Worm (Caenorhabditis elegans) whole organism, L1 larva: ENCODE data around the gene C17B7.15.

Experiments
- C04F5.9 ChIP-seq: sonication (generic microtip); optimal IDR thresholded peaks from 2 replicates; lab custom pipeline; 2016; ENCODE audit warnings: missing genetic modification characterization, missing compliant biosample characterization
- C16A3.4 ChIP-seq: fragments of 150-350 bp; optimal IDR thresholded peaks from 2 replicates; lab custom pipeline; 2014; ENCODE audit warnings: missing biosample characterization, missing genetic modification characterization
- C34B4.2 ChIP-seq: sonication (generic microtip); optimal IDR thresholded peaks from 2 replicates; lab custom pipeline; 2017; ENCODE audit warnings: mild to moderate bottlenecking, missing genetic modification characterization, missing compliant biosample characterization
- F16B12.6 ChIP-seq: fragments of 150-350 bp; optimal IDR thresholded peaks from 2 replicates; lab custom pipeline; 2014; ENCODE audit warnings: missing biosample characterization, missing genetic modification characterization
- Y116A8C.19 ChIP-seq: sonication (generic microtip); optimal IDR thresholded peaks from 2 replicates; lab custom pipeline; 2016; ENCODE audit warnings: missing compliant biosample characterization, missing genetic modification characterization, borderline replicate concordance
- ama-1 ChIP-seq: fragments of 150-350 bp; optimal IDR thresholded peaks from 2 replicates; lab custom pipeline; 2014
- blmp-1 ChIP-seq: fragments of 150-350 bp; optimal IDR thresholded peaks from 2 replicates; lab custom pipeline; 2014; ENCODE audit warnings: missing biosample characterization, missing genetic modification characterization
- ceh-63 ChIP-seq: fragments of 200-800 bp; sonication (Bioruptor generic); optimal IDR thresholded peaks from 2 replicates; lab custom pipeline; 2018; ENCODE audit warnings: mild to moderate bottlenecking, missing genetic modification characterization, missing compliant biosample characterization
- ces-1 ChIP-seq: fragments of 150-350 bp; optimal IDR thresholded peaks from 2 replicates; lab custom pipeline; 2014; ENCODE audit warnings: missing biosample characterization, missing genetic modification reagents, missing genetic modification characterization
- efl-1 ChIP-seq, 4 experiments: fragments of 150-350 bp; optimal IDR thresholded peaks in 3 of 4; peaks in 1 of 4; 1 replicate in 1 of 4; 2 replicates in 3 of 4; lab custom pipeline; 2014; ENCODE audit warnings: missing biosample characterization in 2 of 4, missing genetic modification characterization in 2 of 4, missing genetic modification reagents in 2 of 4
- efl-3 ChIP-seq: fragments of 200-800 bp; sonication (Bioruptor generic); optimal IDR thresholded peaks from 2 replicates; lab custom pipeline; 2018; ENCODE audit warnings: mild to moderate bottlenecking, missing genetic modification characterization, missing compliant biosample characterization
- egl-13 ChIP-seq: sonication (generic microtip); optimal IDR thresholded peaks from 2 replicates; lab custom pipeline; 2016; ENCODE audit warnings: missing genotype, missing genetic modification reagents, missing genetic modification characterization, missing compliant biosample characterization
- elt-2 ChIP-seq: sonication (generic microtip); optimal IDR thresholded peaks from 2 replicates; lab custom pipeline; 2016; ENCODE audit warnings: missing genetic modification characterization, mild to moderate bottlenecking, inconsistent platforms, missing compliant biosample characterization, missing genetic modification reagents
- elt-3 ChIP-seq, 6 experiments: fragments of 150-350 bp in 1 of 6; sonication (generic microtip); optimal IDR thresholded peaks; 2 replicates each; lab custom pipeline; 2017 to 2018; ENCODE audit warnings: missing biosample characterization in 6 of 6, missing genetic modification characterization in 6 of 6, inconsistent platforms in 1 of 6
- ets-5 ChIP-seq: fragments of 200-800 bp; sonication (Bioruptor generic); IDR thresholded peaks from 2 replicates; pipeline ENCODE4 v1.3.6; 2022; ENCODE audit warnings: missing genetic modification characterization, missing compliant biosample characterization
- fkh-4 ChIP-seq: sonication (generic microtip); optimal IDR thresholded peaks from 2 replicates; lab custom pipeline; 2016; ENCODE audit warnings: missing compliant biosample characterization, missing genetic modification characterization, borderline replicate concordance
- fkh-8 ChIP-seq: sonication (generic microtip); optimal IDR thresholded peaks from 2 replicates; lab custom pipeline; 2016; ENCODE audit warnings: mild to moderate bottlenecking, missing genetic modification characterization, missing compliant biosample characterization
- fos-1 ChIP-seq: fragments of 150-350 bp; optimal IDR thresholded peaks from 2 replicates; lab custom pipeline; 2014; ENCODE audit warnings: missing biosample characterization, missing genetic modification characterization
- grh-1 ChIP-seq: fragments of 200-800 bp; sonication (Bioruptor generic); IDR thresholded peaks from 2 replicates; pipeline ENCODE4 v1.3.6; 2022; ENCODE audit warnings: missing genetic modification reagents, missing genetic modification characterization, missing compliant biosample characterization
- hlh-17 ChIP-seq: fragments of 200-800 bp; sonication (Bioruptor generic); optimal IDR thresholded peaks from 2 replicates; lab custom pipeline; 2018; ENCODE audit warnings: missing genetic modification characterization, mild to moderate bottlenecking, missing compliant biosample characterization, moderate library complexity, borderline replicate concordance
- hlh-4 ChIP-seq: sonication (generic microtip); optimal IDR thresholded peaks from 2 replicates; lab custom pipeline; 2016; ENCODE audit warnings: mild to moderate bottlenecking, missing genetic modification characterization, missing compliant biosample characterization
- isw-1 ChIP-seq: fragments of 200-800 bp; sonication (Bioruptor generic); IDR thresholded peaks from 2 replicates; pipeline ENCODE4 v1.3.6; 2022; ENCODE audit warnings: missing genetic modification characterization, missing compliant biosample characterization
- lin-13 ChIP-seq: fragments of 150-350 bp; optimal IDR thresholded peaks from 2 replicates; lab custom pipeline; 2014; ENCODE audit warnings: missing biosample characterization, missing genetic modification reagents, missing genetic modification characterization
- lin-14 ChIP-seq: fragments of 200-800 bp; sonication (Bioruptor generic); optimal IDR thresholded peaks from 2 replicates; lab custom pipeline; 2018; ENCODE audit warnings: mild to moderate bottlenecking, missing genetic modification characterization, moderate library complexity, missing compliant biosample characterization
- lin-15B ChIP-seq: fragments of 150-350 bp; sonication (generic microtip); optimal IDR thresholded peaks from 3 replicates; lab custom pipeline; 2014; ENCODE audit warnings: missing biosample characterization, missing genetic modification characterization
- lin-35 ChIP-seq, 2 experiments: fragments of 150-350 bp; optimal IDR thresholded peaks; 2 replicates each; lab custom pipeline; 2014; ENCODE audit warnings: missing biosample characterization in 2 of 2, missing genetic modification characterization in 2 of 2, missing genetic modification reagents in 2 of 2
- lir-3 ChIP-seq: sonication (generic microtip); optimal IDR thresholded peaks from 2 replicates; lab custom pipeline; 2016; ENCODE audit warnings: mild to moderate bottlenecking, missing genetic modification characterization, moderate library complexity, missing compliant biosample characterization; ENCODE audit not compliant: poor library complexity
- lsy-2 ChIP-seq, 2 experiments: fragments of 150-350 bp; optimal IDR thresholded peaks; 2 replicates each; lab custom pipeline; 2014; ENCODE audit warnings: missing biosample characterization in 2 of 2, missing genetic modification characterization in 2 of 2
- mef-2 ChIP-seq: fragments of 150-350 bp; optimal IDR thresholded peaks from 2 replicates; lab custom pipeline; 2014; ENCODE audit warnings: missing biosample characterization, missing genetic modification characterization
- mep-1 ChIP-seq: fragments of 150-350 bp; optimal IDR thresholded peaks from 2 replicates; lab custom pipeline; 2014; ENCODE audit warnings: missing biosample characterization, missing genetic modification characterization
- nhr-20 ChIP-seq: sonication (generic microtip); optimal IDR thresholded peaks from 2 replicates; lab custom pipeline; 2016; ENCODE audit warnings: mild to moderate bottlenecking, missing genetic modification characterization, missing compliant biosample characterization
- nhr-237 ChIP-seq: fragments of 150-350 bp; optimal IDR thresholded peaks from 2 replicates; lab custom pipeline; 2014; ENCODE audit warnings: missing biosample characterization, missing genetic modification characterization
- nhr-71 ChIP-seq: sonication (generic microtip); optimal IDR thresholded peaks from 2 replicates; lab custom pipeline; 2016; ENCODE audit warnings: mild to moderate bottlenecking, missing genetic modification characterization, moderate library complexity, missing compliant biosample characterization
- nhr-76 ChIP-seq: sonication (generic microtip); optimal IDR thresholded peaks from 2 replicates; lab custom pipeline; 2017; ENCODE audit warnings: missing biosample characterization, missing genetic modification characterization
- nhr-85 ChIP-seq: sonication (generic microtip); peaks from one replicate; lab custom pipeline; 2016; ENCODE audit warnings: missing genetic modification characterization, inconsistent platforms, missing compliant biosample characterization
- nhr-90 ChIP-seq: sonication (generic microtip); optimal IDR thresholded peaks from 2 replicates; lab custom pipeline; 2016; ENCODE audit warnings: mild to moderate bottlenecking, missing genetic modification characterization, missing compliant biosample characterization; ENCODE audit not compliant: poor library complexity
- pag-3 ChIP-seq: sonication (generic microtip); optimal IDR thresholded peaks from 2 replicates; lab custom pipeline; 2017; ENCODE audit warnings: missing genetic modification characterization, mild to moderate bottlenecking, missing compliant biosample characterization, antibody characterized with exemption, borderline replicate concordance; ENCODE audit not compliant: insufficient read depth
- pax-3 ChIP-seq: fragments of 200-800 bp; sonication (Bioruptor generic); optimal IDR thresholded peaks from 2 replicates; lab custom pipeline; 2018; ENCODE audit warnings: mild to moderate bottlenecking, missing genetic modification characterization, moderate library complexity, missing compliant biosample characterization
- skn-1 ChIP-seq: fragments of 150-350 bp; optimal IDR thresholded peaks from 2 replicates; lab custom pipeline; 2014; ENCODE audit warnings: missing biosample characterization, missing genetic modification characterization
- snpc-4 ChIP-seq: fragments of 150-350 bp; optimal IDR thresholded peaks from 2 replicates; lab custom pipeline; 2014; ENCODE audit warnings: missing biosample characterization, missing genetic modification characterization
- sptf-1 ChIP-seq: fragments of 150-350 bp; optimal IDR thresholded peaks from 2 replicates; lab custom pipeline; 2014; ENCODE audit warnings: missing biosample characterization, missing genetic modification characterization
- sup-37 ChIP-seq: fragments of 200-800 bp; sonication (Bioruptor generic); optimal IDR thresholded peaks from 2 replicates; lab custom pipeline; 2018; ENCODE audit warnings: mild to moderate bottlenecking, missing genetic modification characterization, missing compliant biosample characterization
- swsn-7 ChIP-seq: sonication (generic microtip); optimal IDR thresholded peaks from 2 replicates; lab custom pipeline; 2016; ENCODE audit warnings: missing genetic modification characterization, missing compliant biosample characterization
- tbx-2 ChIP-seq: sonication (generic microtip); optimal IDR thresholded peaks from 2 replicates; lab custom pipeline; 2016; ENCODE audit warnings: missing genetic modification characterization, missing compliant biosample characterization
- unc-130 ChIP-seq: fragments of 150-350 bp; optimal IDR thresholded peaks from 2 replicates; lab custom pipeline; 2017; ENCODE audit warnings: missing biosample characterization, missing genetic modification characterization, inconsistent platforms
- unc-30 ChIP-seq: sonication (generic microtip); optimal IDR thresholded peaks from 2 replicates; lab custom pipeline; 2017; ENCODE audit warnings: missing biosample characterization, missing genetic modification characterization
- unc-86 ChIP-seq: sonication (generic microtip); optimal IDR thresholded peaks from 2 replicates; lab custom pipeline; 2016; ENCODE audit warnings: missing genetic modification characterization, missing compliant biosample characterization
- xbp-1 ChIP-seq: sonication (generic microtip); optimal IDR thresholded peaks from 2 replicates; lab custom pipeline; 2016; ENCODE audit warnings: missing genetic modification characterization, missing compliant biosample characterization
- ztf-11 ChIP-seq, 2 experiments: sonication (generic microtip); optimal IDR thresholded peaks; 2 replicates each; lab custom pipeline; 2016 to 2017; ENCODE audit warnings: missing genetic modification characterization in 2 of 2, missing biosample characterization in 1 of 2, missing compliant biosample characterization in 1 of 2

C17B7.15 gene

ce11 chrV:3388299-3388698, 38.3 kb downstream of the C17B7.15 start (continued):
- TF ChIP-seq lin-14 (GFP tag; lab: Kevin White, UChicago), result peak; percentile 85
- peak; percentile 52 for TF ChIP-seq nhr-71 (tag; lab: Kevin White, UChicago)
- no peak for TF ChIP-seq lsy-2 (tag; optimal IDR thresholded peaks at IDR 0.05; lab: Kevin White, UChicago)
- no peak for TF ChIP-seq snpc-4 (tag; lab: Kevin White, UChicago)
- no peak for TF ChIP-seq skn-1 (tag; lab: Kevin White, UChicago)
- peak; percentile 49 for TF ChIP-seq nhr-85
- TF ChIP-seq unc-30, result no peak
- TF ChIP-seq, all 84 proteins: peak for 12

ce11 chrV:3391005-3391404, 41.0 kb downstream of the C17B7.15 start:
- TF ChIP-seq fos-1 (peak; percentile 43), lir-3 (tag; lab: Kevin White, UChicago) (peak; percentile 19), mep-1 (tag; lab: Kevin White, UChicago) (peak; percentile 91), ama-1 (lab: Kevin White, UChicago) (no peak), fkh-4 (tag; lab: Kevin White, UChicago) (no peak), lsy-2 (tag; optimal IDR thresholded peaks at IDR 0.05; lab: Kevin White, UChicago) (peak; percentile 68 to 88), F16B12.6 (tag; lab: Kevin White, UChicago) (peak; percentile 85), lin-13 (GFP tag; lab: Kevin White, UChicago) (peak; percentile 73), efl-3 (GFP tag; lab: Kevin White, UChicago) (no peak), egl-13 (tag; lab: Kevin White, UChicago) (no peak), unc-86 (tag; lab: Kevin White, UChicago) (peak; percentile 16), ceh-63 (GFP tag; lab: Kevin White, UChicago) (no peak), hlh-4 (tag; lab: Kevin White, UChicago) (no peak), nhr-76 (no peak), efl-1 (optimal IDR thresholded peaks at IDR 0.05; lab: Kevin White, UChicago) (peak; percentile 76 to 82), efl-1 (GFP tag; optimal IDR thresholded peaks at IDR 0.05 in 1 of 2; lab: Kevin White, UChicago) (peak; percentile 68 to 94), lin-15B (tag; lab: Kevin White, UChicago) (no peak), pag-3 (tag; lab: Kevin White, UChicago) (peak; percentile 76), unc-130 (tag; lab: Kevin White, UChicago) (peak; percentile 79), C04F5.9 (no peak), ets-5 (GFP tag; lab: Robert Waterston, UW) (no peak), sup-37 (GFP tag; lab: Kevin White, UChicago) (no peak), hlh-17 (GFP tag; lab: Kevin White, UChicago) (no peak), fkh-8 (tag; lab: Kevin White, UChicago) (peak; percentile 23), snpc-4 (tag; lab: Kevin White, UChicago) (peak; percentile 43), grh-1 (GFP tag; lab: Robert Waterston, UW) (peak; percentile 95), nhr-90 (tag; lab: Kevin White, UChicago) (peak; percentile 81), elt-3 (tag; optimal IDR thresholded peaks at IDR 0.05; lab: Kevin White, UChicago) (peak in 3 of 6 experiments; percentile 5 to 87 (median 84)), isw-1 (GFP tag; lab: Robert Waterston, UW) (peak; percentile 11), nhr-20 (peak; percentile 95), swsn-7 (tag; lab: Kevin White, UChicago) (peak; percentile 68), ces-1 (no peak), blmp-1 (peak; percentile 90), lin-35 (GFP tag; optimal IDR thresholded peaks at IDR 0.05; lab: Kevin White, UChicago) (peak; percentile 70 to 87), skn-1 (tag; lab: Kevin White, UChicago) (peak; percentile 73), lin-14 (GFP tag; lab: Kevin White, UChicago) (peak; percentile 99), elt-2 (tag; lab: Kevin White, UChicago) (no peak), ztf-11 (tag; optimal IDR thresholded peaks at IDR 0.05; lab: Kevin White, UChicago) (no peak), C34B4.2 (no peak), nhr-237 (tag; lab: Kevin White, UChicago) (peak; percentile 67), sptf-1 (no peak), nhr-85 (peak; percentile 99), mef-2 (tag; lab: Kevin White, UChicago) (no peak), xbp-1 (tag; lab: Kevin White, UChicago) (peak; percentile 50), Y116A8C.19 (tag; lab: Kevin White, UChicago) (no peak), C16A3.4 (tag; lab: Kevin White, UChicago) (peak; percentile 78), tbx-2 (tag; lab: Kevin White, UChicago) (peak; percentile 82), pax-3 (tag; lab: Kevin White, UChicago) (no peak)
